In the genomic region with DNA sequence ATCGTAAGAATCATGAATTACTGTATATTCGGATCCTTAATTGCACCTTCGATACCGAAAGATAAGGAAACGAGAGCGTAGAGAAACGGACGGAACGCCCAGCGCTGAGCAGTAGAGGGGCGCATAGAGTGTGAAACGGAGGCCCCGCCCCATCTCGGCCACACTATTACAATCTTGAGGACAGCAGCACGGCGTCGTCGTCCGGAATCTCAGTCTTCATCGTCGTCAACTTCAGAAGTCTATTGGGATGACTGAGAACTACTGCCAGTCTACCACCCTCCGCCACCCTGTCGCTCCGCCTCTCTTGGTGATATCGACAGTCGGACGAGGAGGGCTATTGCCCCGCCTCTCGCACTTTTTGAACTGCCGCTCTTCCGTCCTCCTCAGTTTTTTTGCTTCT, we compare ENCODE assay signal across 2 worm cellular contexts.
TF ChIP-seq lines count a peak whose summit lies in the region.

No protein-coding gene starts in this region.

TF ChIP-seq in whole organism, L3 larva, 47 proteins besides CTCF, POLR2A, EP300 and RAD21 (continued from another document):
- TF ChIP-seq nfya-1 (tag; optimal IDR thresholded peaks at IDR 0.05; lab: Kevin White, UChicago; ENCODE audit: insufficient read depth), result no peak
- TF ChIP-seq hmg-11 (tag; optimal IDR thresholded peaks at IDR 0.05; lab: Kevin White, UChicago), result peak; percentile 10
- TF ChIP-seq egl-27 (tag; optimal IDR thresholded peaks at IDR 0.05; lab: Kevin White, UChicago), result no peak

TF ChIP-seq in whole organism, L4 larva, 104 proteins besides CTCF, POLR2A, EP300 and RAD21 (continued from another document):
- TF ChIP-seq lir-3 (tag; optimal IDR thresholded peaks at IDR 0.05; lab: Kevin White, UChicago) (no peak), ceh-44 (GFP tag; IDR thresholded peaks at IDR 0.05; lab: Robert Waterston, UW) (no peak), snpc-4 (tag; optimal IDR thresholded peaks at IDR 0.05; lab: Kevin White, UChicago) (no peak), nhr-28 (tag; optimal IDR thresholded peaks at IDR 0.05; lab: Kevin White, UChicago) (no peak), Y75B8A.6 (GFP tag; IDR thresholded peaks at IDR 0.05; lab: Robert Waterston, UW) (no peak), pqm-1 (tag; optimal IDR thresholded peaks at IDR 0.05; lab: Kevin White, UChicago) (no peak), F37D6.2 (tag; optimal IDR thresholded peaks at IDR 0.05; lab: Kevin White, UChicago) (no peak), unc-62 (GFP tag; optimal IDR thresholded peaks at IDR 0.05 in 1 of 2; lab: Kevin White, UChicago) (peak in 1 of 2 experiments; percentile 68), unc-62 (tag; optimal IDR thresholded peaks at IDR 0.05; lab: Kevin White, UChicago) (no peak), nhr-111 (GFP tag; optimal IDR thresholded peaks at IDR 0.05; lab: Kevin White, UChicago) (no peak), dpl-1 (GFP tag; optimal IDR thresholded peaks at IDR 0.05; lab: Kevin White, UChicago) (no peak)
